Fruit fly (Drosophila melanogaster) whole organism, embryonic: Measurements from ENCODE around the gene dob.

Experiments used
- B-H1 ChIP-seq: fragments of 200-800 bp; sonication (Bioruptor generic); IDR thresholded peaks from 3 replicates; pipeline ENCODE4 v1.3.6; 2022; ENCODE audit warnings: missing biosample characterization, missing genetic modification characterization
- CG11085 ChIP-seq: fragments of 200-800 bp; sonication (Bioruptor generic); IDR thresholded peaks from 2 replicates; pipeline ENCODE4 v1.3.6; 2022; ENCODE audit warnings: missing biosample characterization, missing genetic modification characterization
- CG12236 ChIP-seq: fragments of 200-800 bp; sonication (Bioruptor generic); optimal IDR thresholded peaks from 2 replicates; lab custom pipeline; 2016; ENCODE audit warnings: missing biosample characterization, missing genetic modification characterization
- CG13296 ChIP-seq: fragments of 200-800 bp; sonication (Bioruptor generic); optimal IDR thresholded peaks from 3 replicates; lab custom pipeline; 2018; ENCODE audit warnings: missing biosample characterization, mild to moderate bottlenecking, missing genetic modification characterization
- CG13624 ChIP-seq: fragments of 200-800 bp; sonication (Bioruptor generic); optimal IDR thresholded peaks from 2 replicates; lab custom pipeline; 2016; ENCODE audit warnings: missing biosample characterization, missing genetic modification characterization
- CG13775 ChIP-seq: fragments of 200-800 bp; sonication (Bioruptor generic); optimal IDR thresholded peaks from 3 replicates; lab custom pipeline; 2017; ENCODE audit warnings: missing biosample characterization, mild to moderate bottlenecking, missing genetic modification characterization
- CG17612 ChIP-seq: fragments of 200-800 bp; sonication (Bioruptor generic); IDR thresholded peaks from 2 replicates; pipeline ENCODE4 v1.3.6; 2022; ENCODE audit warnings: missing biosample characterization, missing genetic modification characterization
- CG2678 ChIP-seq: fragments of 200-800 bp; sonication (Bioruptor generic); optimal IDR thresholded peaks from 3 replicates; lab custom pipeline; 2019; ENCODE audit warnings: missing biosample characterization, mild to moderate bottlenecking, missing genetic modification characterization, moderate library complexity
- CG2875 ChIP-seq: fragments of 200-800 bp; sonication (Bioruptor generic); optimal IDR thresholded peaks from 2 replicates; lab custom pipeline; 2017; ENCODE audit warnings: missing biosample characterization, mild to moderate bottlenecking, missing genetic modification characterization, missing genetic modification reagents
- CG33213 ChIP-seq: fragments of 200-800 bp; sonication (Bioruptor generic); optimal IDR thresholded peaks from 3 replicates; lab custom pipeline; 2016; ENCODE audit warnings: missing biosample characterization, missing genetic modification characterization
- CG3726 ChIP-seq: fragments of 200-800 bp; sonication (Bioruptor generic); IDR thresholded peaks from 3 replicates; pipeline ENCODE4, ENCODE4 v1.3.6; 2022; ENCODE audit warnings: missing biosample characterization, missing genetic modification characterization
- CG7556 ChIP-seq: fragments of 200-800 bp; sonication (Bioruptor generic); optimal IDR thresholded peaks from 2 replicates; lab custom pipeline; 2017; ENCODE audit warnings: missing biosample characterization, mild to moderate bottlenecking, missing genetic modification characterization
- CG9215 ChIP-seq: fragments of 200-800 bp; sonication (Bioruptor generic); IDR thresholded peaks from 2 replicates; pipeline ENCODE4 v1.3.6; 2022; ENCODE audit warnings: missing biosample characterization, missing genetic modification characterization
- CG9797 ChIP-seq: fragments of 200-800 bp; sonication (Bioruptor generic); optimal IDR thresholded peaks from 3 replicates; lab custom pipeline; 2018; ENCODE audit warnings: missing biosample characterization, mild to moderate bottlenecking, missing genetic modification characterization
- CoRest ChIP-seq: fragments of 200-800 bp; sonication (Bioruptor generic); optimal IDR thresholded peaks from 3 replicates; lab custom pipeline; 2018; ENCODE audit warnings: missing biosample characterization, mild to moderate bottlenecking, missing genetic modification characterization, moderate library complexity
- D19A ChIP-seq: fragments of 200-800 bp; optimal IDR thresholded peaks from 3 replicates; lab custom pipeline; 2019; ENCODE audit warnings: missing biosample characterization, mild to moderate bottlenecking, missing genetic modification characterization, moderate library complexity
- Ets65A ChIP-seq: fragments of 200-800 bp; sonication (Bioruptor generic); peaks from one replicate; lab custom pipeline; 2016; ENCODE audit warnings: missing biosample characterization, missing genetic modification characterization
- GATAe ChIP-seq: fragments of 200-800 bp; sonication (Bioruptor generic); conservative IDR thresholded peaks from 2 replicates; pipeline ENCODE4 v1.3.6; 2022; ENCODE audit warnings: missing biosample characterization, missing genetic modification characterization
- HLH3B ChIP-seq: fragments of 200-800 bp; sonication (Bioruptor generic); IDR thresholded peaks from 2 replicates; pipeline ENCODE4 v1.3.6; 2022; ENCODE audit warnings: missing biosample characterization, missing genetic modification characterization
- Hand ChIP-seq: fragments of 200-800 bp; sonication (Bioruptor generic); optimal IDR thresholded peaks from 2 replicates; lab custom pipeline; 2017; ENCODE audit warnings: mild to moderate bottlenecking, missing biosample characterization, missing genetic modification reagents, missing genetic modification characterization
- HmgZ ChIP-seq: fragments of 200-800 bp; sonication (Bioruptor generic); optimal IDR thresholded peaks from 2 replicates; lab custom pipeline; 2018; ENCODE audit warnings: missing biosample characterization, mild to moderate bottlenecking, missing genetic modification characterization
- Hr78 ChIP-seq, 2 experiments: fragments of 200-800 bp in 1 of 2; fragments of >200 bp in 1 of 2; sonication (Bioruptor generic) in 1 of 2; optimal IDR thresholded peaks; 2 replicates each; lab custom pipeline; 2017 to 2019; ENCODE audit warnings: missing biosample characterization in 2 of 2, missing genetic modification characterization in 2 of 2, mild to moderate bottlenecking in 1 of 2, moderate library complexity in 1 of 2
- Jarid2 ChIP-seq: fragments of 200-800 bp; sonication (Bioruptor generic); optimal IDR thresholded peaks from 3 replicates; lab custom pipeline; 2017; ENCODE audit warnings: mild to moderate bottlenecking, missing biosample characterization, missing genetic modification reagents, missing genetic modification characterization
- Max ChIP-seq: fragments of 200-800 bp; sonication (Bioruptor generic); optimal IDR thresholded peaks from 2 replicates; lab custom pipeline; 2016; ENCODE audit warnings: missing biosample characterization, mild to moderate bottlenecking, missing genetic modification characterization
- Oaz ChIP-seq: fragments of 200-800 bp; sonication (Bioruptor generic); IDR thresholded peaks from 2 replicates; pipeline ENCODE4 v1.3.6; 2022; ENCODE audit warnings: missing biosample characterization, missing genetic modification characterization
- Oli ChIP-seq: fragments of 200-800 bp; sonication (Bioruptor generic); optimal IDR thresholded peaks from 2 replicates; lab custom pipeline; 2018; ENCODE audit warnings: missing biosample characterization, mild to moderate bottlenecking, missing genetic modification characterization, moderate library complexity
- Sin3A ChIP-seq: fragments of >200 bp; optimal IDR thresholded peaks from 2 replicates; lab custom pipeline; 2018
- Sox102F ChIP-seq: fragments of 200-800 bp; sonication (Bioruptor generic); optimal IDR thresholded peaks from 2 replicates; lab custom pipeline; 2018; ENCODE audit warnings: missing biosample characterization, mild to moderate bottlenecking, missing genetic modification characterization, moderate library complexity
- Stat92E ChIP-seq, 3 experiments: fragments of >200 bp in 2 of 3; fragments of 200-800 bp in 1 of 3; sonication (Bioruptor generic) in 1 of 3; optimal IDR thresholded peaks; 2 replicates each; lab custom pipeline; 2017 to 2019; ENCODE audit warnings: missing biosample characterization in 3 of 3, missing genetic modification characterization in 3 of 3, mild to moderate bottlenecking in 1 of 3, moderate library complexity in 1 of 3
- Xbp1 ChIP-seq: fragments of 200-800 bp; sonication (Bioruptor generic); optimal IDR thresholded peaks from 3 replicates; lab custom pipeline; 2016; ENCODE audit warnings: missing biosample characterization, mild to moderate bottlenecking, missing genetic modification characterization
- ato ChIP-seq: fragments of 200-800 bp; sonication (Bioruptor generic); IDR thresholded peaks from 2 replicates; pipeline ENCODE4 v1.3.6; 2022; ENCODE audit warnings: missing biosample characterization, missing genetic modification characterization; ENCODE audit not compliant: partially characterized antibody
- cad ChIP-seq: fragments of >200 bp; optimal IDR thresholded peaks from 2 replicates; lab custom pipeline; 2017; ENCODE audit warnings: missing biosample characterization, missing genetic modification characterization
- chif ChIP-seq, 2 experiments: fragments of 200-800 bp; sonication (Bioruptor generic); optimal IDR thresholded peaks; 3 replicates each; lab custom pipeline; 2016; ENCODE audit warnings: missing biosample characterization in 2 of 2, missing genetic modification characterization in 2 of 2
- dysf ChIP-seq: fragments of 200-800 bp; sonication (Bioruptor generic); IDR thresholded peaks from 3 replicates; pipeline ENCODE4 v1.3.6; 2022; ENCODE audit warnings: missing biosample characterization, missing genetic modification characterization
- fd102C ChIP-seq: fragments of 200-800 bp; sonication (Bioruptor generic); optimal IDR thresholded peaks from 2 replicates; lab custom pipeline; 2018; ENCODE audit warnings: missing biosample characterization, mild to moderate bottlenecking, missing genetic modification characterization, moderate library complexity
- fd96Cb ChIP-seq: fragments of 200-800 bp; sonication (Bioruptor generic); optimal IDR thresholded peaks from 2 replicates; lab custom pipeline; 2018; ENCODE audit warnings: missing biosample characterization, mild to moderate bottlenecking, missing genetic modification characterization, moderate library complexity
- gfzf ChIP-seq: fragments of 200-800 bp; sonication (Bioruptor generic); optimal IDR thresholded peaks from 2 replicates; lab custom pipeline; 2016; ENCODE audit warnings: missing biosample characterization, mild to moderate bottlenecking, missing genetic modification characterization, moderate library complexity
- gro ChIP-seq: fragments of 200-800 bp; sonication (Bioruptor generic); optimal IDR thresholded peaks from 2 replicates; lab custom pipeline; 2016; ENCODE audit warnings: missing biosample characterization, missing genetic modification characterization
- her ChIP-seq: fragments of 200-800 bp; sonication (Bioruptor generic); optimal IDR thresholded peaks from 2 replicates; lab custom pipeline; 2016; ENCODE audit warnings: missing biosample characterization, missing genetic modification characterization
- lbe ChIP-seq: fragments of 200-800 bp; sonication (Bioruptor generic); optimal IDR thresholded peaks from 2 replicates; lab custom pipeline; 2016; ENCODE audit warnings: missing biosample characterization, mild to moderate bottlenecking, missing genetic modification characterization
- nmo ChIP-seq: fragments of 200-800 bp; sonication (Bioruptor generic); optimal IDR thresholded peaks from 2 replicates; lab custom pipeline; 2018; ENCODE audit warnings: missing biosample characterization, mild to moderate bottlenecking, missing genetic modification characterization, moderate library complexity
- p53 ChIP-seq: fragments of 200-800 bp; sonication (Bioruptor generic); optimal IDR thresholded peaks from 2 replicates; lab custom pipeline; 2016; ENCODE audit warnings: missing biosample characterization, missing genetic modification characterization
- pan ChIP-seq, 4 experiments: fragments of >200 bp in 3 of 4; fragments of 200-800 bp in 1 of 4; sonication (Bioruptor generic) in 1 of 4; optimal IDR thresholded peaks in 3 of 4; IDR thresholded peaks in 1 of 4; 2 replicates each; pipeline versions ENCODE4 v1.3.6 to Lab custom; 2017 to 2022; ENCODE audit warnings: missing biosample characterization in 2 of 4, missing genetic modification characterization in 2 of 4, mixed read lengths in 1 of 4
- pho ChIP-seq: fragments of 200-800 bp; sonication (Bioruptor generic); optimal IDR thresholded peaks from 2 replicates; lab custom pipeline; 2016; ENCODE audit warnings: missing biosample characterization, missing genetic modification characterization
- pros ChIP-seq: fragments of 200-800 bp; sonication (Bioruptor generic); optimal IDR thresholded peaks from 3 replicates; lab custom pipeline; 2019; ENCODE audit warnings: missing biosample characterization, mild to moderate bottlenecking, missing genetic modification characterization, moderate library complexity
- repo ChIP-seq: fragments of 200-800 bp; sonication (Bioruptor generic); optimal IDR thresholded peaks from 2 replicates; lab custom pipeline; 2016; ENCODE audit warnings: missing biosample characterization, missing genetic modification characterization
- trh ChIP-seq: fragments of 200-800 bp; sonication (Bioruptor generic); optimal IDR thresholded peaks from 2 replicates; lab custom pipeline; 2016; ENCODE audit warnings: missing biosample characterization, missing genetic modification characterization
- usp ChIP-seq: fragments of >200 bp; optimal IDR thresholded peaks from 2 replicates; lab custom pipeline; 2017; ENCODE audit warnings: missing biosample characterization, missing genetic modification characterization
- vnd ChIP-seq: fragments of 200-800 bp; sonication (Bioruptor generic); IDR thresholded peaks from 3 replicates; pipeline ENCODE4 v1.3.6; 2022; ENCODE audit warnings: missing biosample characterization, missing genetic modification characterization; ENCODE audit not compliant: partially characterized antibody
- zfh2 ChIP-seq: fragments of 200-800 bp; sonication (Bioruptor generic); optimal IDR thresholded peaks from 2 replicates; lab custom pipeline; 2016; ENCODE audit warnings: missing biosample characterization, missing genetic modification characterization

dob gene

DNA sequence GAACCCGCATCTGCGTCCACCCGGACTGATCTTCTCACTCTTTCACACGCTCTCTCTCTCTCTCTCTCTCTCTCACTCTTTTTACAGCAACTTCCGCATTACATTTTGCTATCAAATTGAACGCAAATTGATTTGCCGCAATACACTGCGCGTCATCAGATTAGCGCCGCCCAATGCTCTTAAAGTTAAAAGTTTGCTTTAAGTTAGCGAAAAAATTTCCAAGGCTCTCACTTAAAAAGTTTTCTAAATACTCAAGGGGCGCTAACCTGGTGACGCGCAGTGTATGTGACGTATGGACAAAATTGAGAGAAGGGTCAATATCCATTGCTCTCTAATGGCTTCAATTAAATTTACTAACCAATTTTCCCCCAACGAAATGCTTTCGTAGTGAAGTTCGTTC is 44.6 kb upstream of the dob start (continued):
- TF ChIP-seq Hr78 (GFP tag; optimal IDR thresholded peaks at IDR 0.05; lab: Kevin White, UChicago), result peak in 1 of 2 experiments; percentile 56
- TF ChIP-seq Sin3A, result no peak
- peak; percentile 85 for TF ChIP-seq CG13624 (GFP tag; lab: Kevin White, UChicago)
- peak; percentile 3 for TF ChIP-seq fd102C (GFP tag; lab: Kevin White, UChicago)
- TF ChIP-seq vnd, result no peak
- peak; percentile 87 for TF ChIP-seq nmo (GFP tag; lab: Kevin White, UChicago)
- peak; percentile 82 to 88 for TF ChIP-seq chif (GFP tag; optimal IDR thresholded peaks at IDR 0.05; lab: Kevin White, UChicago)
- peak; percentile 80 for TF ChIP-seq CG12236 (GFP tag; lab: Kevin White, UChicago)
- peak; percentile 86 for TF ChIP-seq dysf
- TF ChIP-seq CG9215 (GFP tag; lab: Robert Waterston, UW), result peak; percentile 56
- TF ChIP-seq Xbp1 (GFP tag; lab: Kevin White, UChicago), result peak; percentile 88
- peak; percentile 86 for TF ChIP-seq HLH3B (GFP tag; lab: Robert Waterston, UW)
- TF ChIP-seq cad, result no peak
- peak; percentile 83 for TF ChIP-seq D19A
- peak; percentile 71 for TF ChIP-seq p53 (GFP tag; lab: Kevin White, UChicago)
- peak; percentile 67 for TF ChIP-seq CG13775 (GFP tag; lab: Kevin White, UChicago)
- TF ChIP-seq Max (GFP tag; lab: Kevin White, UChicago), result peak; percentile 78
- peak; percentile 47 for TF ChIP-seq Hand (GFP tag; lab: Kevin White, UChicago)
- TF ChIP-seq fd96Cb (tag; lab: Kevin White, UChicago), result peak; percentile 90
- peak; percentile 29; the same call in 1 of the 2 replicates for TF ChIP-seq CG17612 (GFP tag; lab: Robert Waterston, UW)
- TF ChIP-seq Jarid2 (GFP tag; lab: Kevin White, UChicago), result peak; percentile 50
- peak; percentile 90 for TF ChIP-seq her (GFP tag; lab: Kevin White, UChicago)
- peak; percentile 92 for TF ChIP-seq Sox102F (GFP tag; lab: Kevin White, UChicago)
- peak; percentile 79 for TF ChIP-seq CG13296 (GFP tag; lab: Kevin White, UChicago)
- TF ChIP-seq CG2678 (tag; lab: Kevin White, UChicago), result peak; percentile 89
- peak; percentile 74 for TF ChIP-seq HmgZ
- TF ChIP-seq lbe (GFP tag; lab: Kevin White, UChicago), result no peak
- TF ChIP-seq pros, result peak; percentile 4
- peak; percentile 50 for TF ChIP-seq trh (GFP tag; lab: Kevin White, UChicago)
- peak; percentile 88 for TF ChIP-seq Oli
- peak; percentile 84 for TF ChIP-seq CG33213 (GFP tag; lab: Kevin White, UChicago)
- no peak for TF ChIP-seq Stat92E (GFP tag; optimal IDR thresholded peaks at IDR 0.05; lab: Kevin White, UChicago)
- TF ChIP-seq B-H1 (GFP tag; lab: Robert Waterston, UW), result peak; percentile 52; the same call in 2 of the 3 replicates
- peak; percentile 98 for TF ChIP-seq Ets65A (GFP tag; lab: Kevin White, UChicago)
- TF ChIP-seq ato (GFP tag; lab: Robert Waterston, UW), result no peak
- TF ChIP-seq pan (optimal IDR thresholded peaks at IDR 0.05; lab: Kevin White, UChicago), result no peak
- peak in 1 of 2 experiments; percentile 77 for TF ChIP-seq pan (GFP tag; optimal IDR thresholded peaks at IDR 0.05 in 1 of 2, IDR thresholded peaks at IDR 0.05 in 1 of 2)
- peak; percentile 52; the same call in 1 of the 2 replicates for TF ChIP-seq Oaz
- TF ChIP-seq CG7556 (GFP tag; lab: Kevin White, UChicago), result peak; percentile 83
- peak; percentile 60; the same call in 1 of the 3 replicates for TF ChIP-seq CG3726 (GFP tag; lab: Robert Waterston, UW)
- peak; percentile 89 for TF ChIP-seq CoRest (tag; lab: Kevin White, UChicago)
- peak; percentile 73 for TF ChIP-seq zfh2 (GFP tag; lab: Kevin White, UChicago)
- TF ChIP-seq pho (GFP tag; lab: Kevin White, UChicago), result peak; percentile 80
- TF ChIP-seq gro, result peak; percentile 88
- TF ChIP-seq CG2875 (GFP tag; lab: Kevin White, UChicago), result peak; percentile 80
- TF ChIP-seq GATAe, result peak; percentile 56
- TF ChIP-seq CG11085 (GFP tag; lab: Robert Waterston, UW), result 0 out of 2 replicates have a peak, but pooled peaks have one; percentile 19
- peak; percentile 88 for TF ChIP-seq repo (GFP tag; lab: Kevin White, UChicago)
- TF ChIP-seq CG9797 (GFP tag; lab: Kevin White, UChicago), result no peak
- no peak for TF ChIP-seq gfzf
- no peak for TF ChIP-seq usp (GFP tag; lab: Kevin White, UChicago)
